Fruit fly (Drosophila melanogaster) whole organism, prepupa: Measurements from ENCODE around the gene Dop1R1.

Source experiments
- CG10631 ChIP-seq: fragments of 200-800 bp; sonication (Bioruptor generic); optimal IDR thresholded peaks from 2 replicates; lab custom pipeline; 2016; ENCODE audit warnings: missing biosample characterization, missing genetic modification characterization
- CG10669 ChIP-seq: fragments of 200-800 bp; sonication (Bioruptor generic); optimal IDR thresholded peaks from 3 replicates; lab custom pipeline; 2018; ENCODE audit warnings: missing biosample characterization, mild to moderate bottlenecking, missing genetic modification characterization, moderate library complexity
- CG11294 ChIP-seq: fragments of 200-800 bp; sonication (Bioruptor generic); IDR thresholded peaks from 2 replicates; pipeline ENCODE4 v1.3.6; 2022; ENCODE audit warnings: missing biosample characterization, missing genetic modification characterization
- CG15336 ChIP-seq: fragments of 200-800 bp; sonication (Bioruptor generic); IDR thresholded peaks from 2 replicates; pipeline ENCODE4 v1.3.6; 2022; ENCODE audit warnings: missing biosample characterization, missing genetic modification characterization
- CG16779 ChIP-seq: fragments of 200-800 bp; sonication (Bioruptor generic); optimal IDR thresholded peaks from 3 replicates; lab custom pipeline; 2017; ENCODE audit warnings: missing biosample characterization, mild to moderate bottlenecking, missing genetic modification characterization
- CG3032 ChIP-seq: fragments of 200-800 bp; optimal IDR thresholded peaks from 2 replicates; lab custom pipeline; 2019; ENCODE audit warnings: missing biosample characterization, mild to moderate bottlenecking, missing genetic modification characterization, moderate library complexity
- CG31627 ChIP-seq: fragments of 200-800 bp; sonication (Bioruptor generic); optimal IDR thresholded peaks from 3 replicates; lab custom pipeline; 2016; ENCODE audit warnings: missing biosample characterization, missing genetic modification characterization
- CG32006 ChIP-seq: fragments of 200-800 bp; sonication (Bioruptor generic); optimal IDR thresholded peaks from 3 replicates; lab custom pipeline; 2017; ENCODE audit warnings: missing biosample characterization, mild to moderate bottlenecking, missing genetic modification characterization
- CG3919 ChIP-seq: fragments of 200-800 bp; sonication (Bioruptor generic); optimal IDR thresholded peaks from 3 replicates; lab custom pipeline; 2016; ENCODE audit warnings: missing biosample characterization, missing genetic modification characterization
- CG4318 ChIP-seq: fragments of 200-800 bp; sonication (Bioruptor generic); optimal IDR thresholded peaks from 3 replicates; lab custom pipeline; 2017; ENCODE audit warnings: missing biosample characterization, mild to moderate bottlenecking, missing genetic modification characterization
- CG6276 ChIP-seq: fragments of 200-800 bp; sonication (Bioruptor generic); optimal IDR thresholded peaks from 2 replicates; lab custom pipeline; 2017; ENCODE audit warnings: missing biosample characterization, mild to moderate bottlenecking, missing genetic modification characterization
- CG7368 ChIP-seq: fragments of 200-800 bp; sonication (Bioruptor generic); optimal IDR thresholded peaks from 3 replicates; lab custom pipeline; 2016; ENCODE audit warnings: missing biosample characterization, missing genetic modification characterization
- Eip75B ChIP-seq: fragments of 200-800 bp; sonication (Bioruptor generic); optimal IDR thresholded peaks from 3 replicates; lab custom pipeline; 2016; ENCODE audit warnings: missing biosample characterization, missing genetic modification characterization
- Eip93F ChIP-seq: fragments of 200-800 bp; sonication (Bioruptor generic); optimal IDR thresholded peaks from 2 replicates; lab custom pipeline; 2016; ENCODE audit warnings: missing biosample characterization, mild to moderate bottlenecking, missing genetic modification characterization
- Ets21C ChIP-seq: fragments of 200-800 bp; sonication (Bioruptor generic); optimal IDR thresholded peaks from 3 replicates; lab custom pipeline; 2016; ENCODE audit warnings: missing biosample characterization, missing genetic modification characterization
- Gug ChIP-seq: fragments of 200-800 bp; sonication (Bioruptor generic); IDR thresholded peaks from 2 replicates; pipeline ENCODE4 v1.3.6; 2022; ENCODE audit warnings: missing biosample characterization, missing genetic modification characterization
- Hr38 ChIP-seq: sonication (Bioruptor generic); optimal IDR thresholded peaks from 2 replicates; lab custom pipeline; 2016; ENCODE audit warnings: missing biosample characterization, missing genetic modification characterization
- Hr39 ChIP-seq: fragments of 200-800 bp; sonication (Bioruptor generic); optimal IDR thresholded peaks from 2 replicates; lab custom pipeline; 2016; ENCODE audit warnings: missing biosample characterization, missing genetic modification characterization
- Hr4 ChIP-seq: fragments of 200-800 bp; sonication (Bioruptor generic); optimal IDR thresholded peaks from 3 replicates; lab custom pipeline; 2016; ENCODE audit warnings: missing biosample characterization, missing genetic modification characterization
- OdsH ChIP-seq: fragments of 200-800 bp; sonication (Bioruptor generic); optimal IDR thresholded peaks from 3 replicates; lab custom pipeline; 2016; ENCODE audit warnings: missing biosample characterization, missing genetic modification characterization
- Smox ChIP-seq: fragments of 200-800 bp; sonication (Bioruptor generic); optimal IDR thresholded peaks from 3 replicates; lab custom pipeline; 2016; ENCODE audit warnings: missing biosample characterization, missing genetic modification characterization
- Sox102F ChIP-seq: fragments of 200-800 bp; sonication (Bioruptor generic); optimal IDR thresholded peaks from 2 replicates; lab custom pipeline; 2016; ENCODE audit warnings: missing biosample characterization, mild to moderate bottlenecking, missing genetic modification characterization
- achi ChIP-seq: fragments of 200-800 bp; sonication (Bioruptor generic); optimal IDR thresholded peaks from 3 replicates; lab custom pipeline; 2016; ENCODE audit warnings: missing biosample characterization, missing genetic modification characterization
- cyc ChIP-seq: fragments of 200-800 bp; sonication (Bioruptor generic); optimal IDR thresholded peaks from 3 replicates; lab custom pipeline; 2016; ENCODE audit warnings: missing biosample characterization, missing genetic modification characterization
- eg ChIP-seq: fragments of 200-800 bp; sonication (Bioruptor generic); IDR thresholded peaks from 3 replicates; pipeline ENCODE4 v1.3.6; 2022; ENCODE audit warnings: missing biosample characterization, missing genetic modification characterization
- esn ChIP-seq: fragments of 200-800 bp; sonication (Bioruptor generic); optimal IDR thresholded peaks from 2 replicates; lab custom pipeline; 2016; ENCODE audit warnings: missing biosample characterization, mild to moderate bottlenecking, missing genetic modification characterization, moderate library complexity
- fd59A ChIP-seq: fragments of 200-800 bp; sonication (Bioruptor generic); optimal IDR thresholded peaks from 2 replicates; lab custom pipeline; 2017; ENCODE audit warnings: missing biosample characterization, mild to moderate bottlenecking, missing genetic modification characterization, missing genetic modification reagents
- fd85E ChIP-seq: fragments of 200-800 bp; sonication (Bioruptor generic); optimal IDR thresholded peaks from 3 replicates; lab custom pipeline; 2016; ENCODE audit warnings: missing biosample characterization, missing genetic modification characterization
- lz ChIP-seq: fragments of 200-800 bp; sonication (Bioruptor generic); optimal IDR thresholded peaks from 3 replicates; lab custom pipeline; 2016; ENCODE audit warnings: missing biosample characterization, missing genetic modification characterization
- pdm3 ChIP-seq: fragments of 200-800 bp; sonication (Bioruptor generic); optimal IDR thresholded peaks from 3 replicates; lab custom pipeline; 2016; ENCODE audit warnings: missing biosample characterization, missing genetic modification characterization
- ss ChIP-seq, 2 experiments: fragments of 200-800 bp; sonication (Bioruptor generic); optimal IDR thresholded peaks; 2 replicates in 1 of 2; 3 replicates in 1 of 2; lab custom pipeline; 2017 to 2018; ENCODE audit warnings: mild to moderate bottlenecking in 2 of 2, missing biosample characterization in 2 of 2, missing genetic modification characterization in 2 of 2, moderate library complexity in 1 of 2
- svp ChIP-seq: fragments of 200-800 bp; sonication (Bioruptor generic); peaks from one replicate; lab custom pipeline; 2016; ENCODE audit warnings: missing biosample characterization, missing genetic modification characterization
- vri ChIP-seq: fragments of 200-800 bp; sonication (Bioruptor generic); optimal IDR thresholded peaks from 3 replicates; lab custom pipeline; 2016; ENCODE audit warnings: missing biosample characterization, mild to moderate bottlenecking, missing genetic modification characterization

Gene Dop1R1

DNA sequence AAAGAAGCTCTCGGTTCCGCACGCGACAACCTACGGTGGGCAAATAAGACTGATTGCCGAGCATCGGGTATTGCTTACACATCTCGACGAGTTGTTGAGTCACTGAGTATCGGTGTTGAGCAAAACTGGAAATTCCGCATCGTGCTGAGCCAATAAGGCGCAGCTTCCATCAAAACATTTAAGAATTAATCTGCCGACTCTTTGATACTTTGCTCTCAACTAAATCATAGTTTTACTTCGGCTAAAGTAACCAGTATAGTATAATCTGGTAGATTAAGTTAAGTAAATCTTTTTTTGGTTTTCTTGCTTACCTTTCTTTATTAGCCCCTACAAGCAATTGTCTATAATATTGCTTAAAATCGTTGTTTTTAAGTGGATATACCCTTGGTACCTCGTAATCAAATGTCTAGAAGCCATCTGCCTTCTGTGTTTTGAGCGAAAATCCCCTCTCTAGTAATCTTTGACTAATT is 9.5 kb upstream of the Dop1R1 start, which contains the start of gene Sp212 (continued):
- TF ChIP-seq CG16779 (tag; lab: Kevin White, UChicago) (no peak), CG7368 (no peak), Smox (no peak), CG3032 (no peak), CG32006 (GFP tag; lab: Kevin White, UChicago) (peak; percentile 21), CG10669 (GFP tag; lab: Kevin White, UChicago) (peak; percentile 19), Hr38 (GFP tag; lab: Kevin White, UChicago) (no peak), esn (no peak), cyc (no peak), Hr4 (GFP tag; lab: Kevin White, UChicago) (peak; percentile 10), vri (GFP tag; lab: Kevin White, UChicago) (no peak), fd59A (GFP tag; lab: Kevin White, UChicago) (no peak), Eip93F (GFP tag; lab: Kevin White, UChicago) (no peak), CG15336 (GFP tag; lab: Robert Waterston, UW) (no peak)

DNA sequence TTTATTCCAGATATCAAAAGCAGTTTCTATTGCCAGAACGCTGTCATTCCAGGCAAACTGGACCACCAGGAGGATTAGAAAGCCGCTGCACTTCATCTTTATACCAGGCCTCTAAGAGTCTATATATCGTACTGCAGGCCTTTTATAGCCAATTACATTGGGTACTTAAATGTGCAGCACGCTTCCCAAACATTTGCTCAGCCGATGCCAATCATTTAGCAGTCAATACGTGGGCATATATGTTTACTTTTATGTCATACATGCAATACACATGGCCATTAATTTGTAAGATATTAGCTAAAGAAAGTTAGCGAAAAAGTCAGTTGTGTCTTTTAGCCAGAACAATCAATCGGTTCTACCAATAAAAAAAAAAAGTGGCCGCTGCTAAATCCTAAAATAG is 6.9 kb upstream of the Dop1R1 start, which contains the start of gene CG33109:
CG33109 (minus strand) TSS at position 101 of the 400 bp plus-strand sequence.
- TF ChIP-seq CG10631 (GFP tag; lab: Kevin White, UChicago) (no peak), CG6276 (no peak), CG4318 (GFP tag; lab: Kevin White, UChicago) (no peak), CG11294 (no peak), CG3919 (GFP tag; lab: Kevin White, UChicago) (no peak), eg (GFP tag; lab: Robert Waterston, UW) (no peak)

dm6 chr3R:14220105-14220504 is 5.5 kb upstream of the Dop1R1 start, which contains the start of gene CG31326:
TSS of gene CG31326 (minus strand) at chr3R:14220205.
- TF ChIP-seq svp (GFP tag; lab: Kevin White, UChicago) = no peak
- no peak for TF ChIP-seq Gug (GFP tag; lab: Robert Waterston, UW)
- TF ChIP-seq CG31627 (GFP tag; lab: Kevin White, UChicago) = no peak
- TF ChIP-seq CG11294 = no peak
- no peak for TF ChIP-seq OdsH
- TF ChIP-seq achi (GFP tag; lab: Kevin White, UChicago) = no peak
- no peak for TF ChIP-seq ss (GFP tag; optimal IDR thresholded peaks at IDR 0.05; lab: Kevin White, UChicago)
- no peak for TF ChIP-seq CG4318 (GFP tag; lab: Kevin White, UChicago)
- TF ChIP-seq Sox102F (GFP tag; lab: Kevin White, UChicago) = no peak
- no peak for TF ChIP-seq pdm3 (GFP tag; lab: Kevin White, UChicago)

DNA sequence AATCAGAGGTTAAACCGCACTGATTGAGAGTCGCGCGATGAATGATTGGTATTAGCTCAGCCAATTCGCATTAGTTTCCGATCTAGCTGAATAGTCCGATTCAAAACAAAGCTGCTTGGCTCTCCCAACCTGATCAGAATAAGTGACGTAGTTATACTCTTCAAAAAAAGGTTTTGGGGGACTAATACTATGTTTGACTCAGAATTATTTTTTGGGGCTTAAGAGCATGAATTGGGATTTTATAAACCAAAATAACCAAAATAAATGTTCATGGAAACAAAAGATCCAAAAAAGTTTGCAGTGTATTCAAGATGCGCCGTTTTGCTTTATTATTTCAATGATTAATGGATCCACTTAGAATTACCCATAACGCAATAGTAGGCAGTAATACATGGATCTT is 3.2 kb upstream of the Dop1R1 start, which contains the start of gene CG9649:
CG9649 (minus strand) TSS at position 44 of the 400 bp plus-strand sequence.
- TF ChIP-seq CG31627 (GFP tag; lab: Kevin White, UChicago) = no peak
- peak; percentile 53; the same call in 1 of the 3 replicates for TF ChIP-seq eg (GFP tag; lab: Robert Waterston, UW)
- 0 out of 2 replicates have a peak, but pooled peaks have one; percentile 23 for TF ChIP-seq Gug (GFP tag; lab: Robert Waterston, UW)

dm6 chr3R:14162176-14162759 is 52.3 kb downstream of the Dop1R1 start, which contains the start of gene CG3199:
TSS of gene CG3199 (plus strand) at chr3R:14162709.
- TF ChIP-seq CG31627 (GFP tag; lab: Kevin White, UChicago) (no peak), CG32006 (GFP tag; lab: Kevin White, UChicago) (no peak), Eip75B (GFP tag; lab: Kevin White, UChicago) (no peak), lz (GFP tag; lab: Kevin White, UChicago) (no peak), achi (GFP tag; lab: Kevin White, UChicago) (no peak), Hr39 (no peak), ss (GFP tag; optimal IDR thresholded peaks at IDR 0.05; lab: Kevin White, UChicago) (no peak), Ets21C (GFP tag; lab: Kevin White, UChicago) (no peak), fd85E (no peak)
